Worm (Caenorhabditis elegans): ENCODE measurements around the gene srz-61.

DNA sequence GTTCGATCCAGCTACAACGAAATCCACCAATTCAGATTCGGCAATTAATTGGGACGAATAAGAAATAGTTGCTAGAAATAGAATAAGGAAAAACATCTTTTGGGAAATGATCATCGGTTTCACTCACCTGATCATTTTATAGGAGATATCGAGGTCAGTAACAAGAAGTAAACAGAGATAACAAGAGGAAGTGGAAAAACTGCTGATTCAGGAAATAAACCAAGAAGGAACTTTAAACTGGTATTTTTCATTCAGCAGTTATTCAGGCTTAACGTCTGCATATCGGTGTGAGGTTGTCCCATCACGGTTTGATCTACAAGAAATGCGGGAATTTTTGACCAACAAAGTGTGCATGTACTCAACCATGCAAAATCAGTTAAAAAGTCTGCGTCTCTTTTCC is 7.6 kb downstream of the srz-61 start, which contains the start of gene K03D3.2:
- TF ChIP-seq skn-1 (tag; optimal IDR thresholded peaks at IDR 0.05) (no peak), D1046.2 (GFP tag; IDR thresholded peaks at IDR 0.05) (no peak), nhr-237 (tag; optimal IDR thresholded peaks at IDR 0.05) (no peak)
